Worm (Caenorhabditis elegans): ENCODE results near the gene F35D2.2.

Gene F35D2.2

ce11 chrII:7615318-7615891 is 41.2 kb downstream of the F35D2.2 start:
- TF ChIP-seq mep-1 (tag; optimal IDR thresholded peaks at IDR 0.05) = peak; percentile 42
- TF ChIP-seq unc-120 (tag; optimal IDR thresholded peaks at IDR 0.05; ENCODE audit: poor library complexity, severe bottlenecking) = peak; percentile 25
- TF ChIP-seq snpc-4 (tag; optimal IDR thresholded peaks at IDR 0.05) = no peak
- peak; percentile 14 for TF ChIP-seq ceh-39 (tag; optimal IDR thresholded peaks at IDR 0.05)
- TF ChIP-seq unc-62 (GFP tag; optimal IDR thresholded peaks at IDR 0.05) = no peak
- TF ChIP-seq sptf-1 (tag; optimal IDR thresholded peaks at IDR 0.05) = no peak
- peak; percentile 4 for TF ChIP-seq lsy-2 (tag; optimal IDR thresholded peaks at IDR 0.05)
- TF ChIP-seq ces-1 (GFP tag; optimal IDR thresholded peaks at IDR 0.05) = peak; percentile 69

- TF ChIP-seq ces-1 (GFP tag; optimal IDR thresholded peaks at IDR 0.05) (peak; percentile 11), unc-39 (tag; optimal IDR thresholded peaks at IDR 0.05) (no peak)
Observed at ce11 chrII:7616141-7616540, 41.9 kb downstream of the F35D2.2 start, which contains the start of gene cdc-42. TSS of gene cdc-42 (plus strand) at chrII:7616452.

ce11 chrII:7618212-7618611 is 44.0 kb downstream of the F35D2.2 start:
- TF ChIP-seq ceh-83 (GFP tag; optimal IDR thresholded peaks at IDR 0.05) (no peak), mls-2 (tag; optimal IDR thresholded peaks at IDR 0.05) (no peak), lin-32 (GFP tag; optimal IDR thresholded peaks at IDR 0.05) (no peak), nhr-237 (tag; optimal IDR thresholded peaks at IDR 0.05) (no peak), cnd-1 (tag; optimal IDR thresholded peaks at IDR 0.05) (no peak), ceh-39 (tag; optimal IDR thresholded peaks at IDR 0.05) (no peak), blmp-1 (tag; optimal IDR thresholded peaks at IDR 0.05) (no peak), zip-8 (tag; optimal IDR thresholded peaks at IDR 0.05) (no peak), sptf-1 (tag; optimal IDR thresholded peaks at IDR 0.05) (no peak), mab-5 (tag; optimal IDR thresholded peaks at IDR 0.05) (no peak), lin-13 (tag; optimal IDR thresholded peaks at IDR 0.05) (no peak), snpc-4 (tag; optimal IDR thresholded peaks at IDR 0.05) (no peak)

ce11 chrII:7620413-7620812 is 46.2 kb downstream of the F35D2.2 start, which contains the start of gene R07G3.8:
TSS of gene R07G3.8 (minus strand) at chrII:7620513.
- no peak for TF ChIP-seq nhr-12 (tag; optimal IDR thresholded peaks at IDR 0.05)
- no peak for TF ChIP-seq elt-1 (tag; optimal IDR thresholded peaks at IDR 0.05; ENCODE audit: borderline replicate concordance, insufficient read depth)
- TF ChIP-seq ham-2 (GFP tag; optimal IDR thresholded peaks at IDR 0.05) = no peak
- no peak for TF ChIP-seq tbx-8 (GFP tag; optimal IDR thresholded peaks at IDR 0.05)
- TF ChIP-seq flh-1 (GFP tag; optimal IDR thresholded peaks at IDR 0.05) = no peak
- no peak for TF ChIP-seq sem-2 (GFP tag; optimal IDR thresholded peaks at IDR 0.05)
- no peak for TF ChIP-seq ceh-43 (GFP tag; optimal IDR thresholded peaks at IDR 0.05)
- TF ChIP-seq lsy-2 (tag; optimal IDR thresholded peaks at IDR 0.05) = no peak
- no peak for TF ChIP-seq unc-62 (GFP tag; optimal IDR thresholded peaks at IDR 0.05)
- TF ChIP-seq ceh-39 (tag; optimal IDR thresholded peaks at IDR 0.05) = no peak
- TF ChIP-seq sptf-1 (tag; optimal IDR thresholded peaks at IDR 0.05) = no peak
- TF ChIP-seq lin-32 (GFP tag; optimal IDR thresholded peaks at IDR 0.05) = no peak
- no peak for TF ChIP-seq snpc-4 (tag; optimal IDR thresholded peaks at IDR 0.05)
- no peak for TF ChIP-seq nhr-2 (tag; optimal IDR thresholded peaks at IDR 0.05)
- TF ChIP-seq mls-2 (tag; optimal IDR thresholded peaks at IDR 0.05) = no peak

- peak; percentile 81 for TF ChIP-seq blmp-1 (tag; optimal IDR thresholded peaks at IDR 0.05)
- TF ChIP-seq unc-62 (GFP tag; optimal IDR thresholded peaks at IDR 0.05) = no peak
- no peak for TF ChIP-seq bed-3 (GFP tag; optimal IDR thresholded peaks at IDR 0.05)
- no peak for TF ChIP-seq ces-1 (GFP tag; optimal IDR thresholded peaks at IDR 0.05)
- no peak for TF ChIP-seq pha-4 (tag; optimal IDR thresholded peaks at IDR 0.05)
- TF ChIP-seq elt-3 (tag; optimal IDR thresholded peaks at IDR 0.05) = no peak
Observed at ce11 chrII:7621513-7621912, 47.3 kb downstream of the F35D2.2 start.

- peak; percentile 72 for TF ChIP-seq pha-4 (tag; optimal IDR thresholded peaks at IDR 0.05)
- no peak for TF ChIP-seq unc-120 (tag; optimal IDR thresholded peaks at IDR 0.05; ENCODE audit: poor library complexity, severe bottlenecking)
- peak; percentile 24 for TF ChIP-seq unc-62 (GFP tag; optimal IDR thresholded peaks at IDR 0.05)
Observed at ce11 chrII:7623466-7623865, 49.2 kb downstream of the F35D2.2 start.

Data from whole organism, mixed stage, embryonic.